Worm (Caenorhabditis elegans): ENCODE data around the gene cpg-19.

ce11 chrX:16614094-16614493, 7.5 kb upstream of the cpg-19 start:
- TF ChIP-seq sea-2 (GFP tag; IDR thresholded peaks at IDR 0.05) (no peak), F57A8.1 (GFP tag; optimal IDR thresholded peaks at IDR 0.05) (no peak), C06A6.2 (GFP tag; conservative IDR thresholded peaks at IDR 0.05) (no peak)
